Worm (Caenorhabditis elegans) whole organism, L4 larva: ENCODE measurements around the gene ets-9.

ENCODE experiments used
- F26F4.8 ChIP-seq: fragments of 200-800 bp; sonication (Bioruptor generic); conservative IDR thresholded peaks from 2 replicates; pipeline ENCODE4 v1.3.6; 2022; ENCODE audit warnings: missing genetic modification characterization, missing compliant biosample characterization
- F37D6.2 ChIP-seq: sonication (generic microtip); optimal IDR thresholded peaks from 2 replicates; lab custom pipeline; 2016; ENCODE audit warnings: mild to moderate bottlenecking, missing genetic modification characterization, missing compliant biosample characterization
- F44E2.7 ChIP-seq: fragments of 200-800 bp; sonication (Bioruptor generic); IDR thresholded peaks from 2 replicates; pipeline ENCODE4 v2.1.2; 2022; ENCODE audit warnings: missing genetic modification characterization, missing compliant biosample characterization
- T26A8.4 ChIP-seq: fragments of 200-800 bp; sonication (Bioruptor generic); IDR thresholded peaks from 2 replicates; pipeline ENCODE4 v1.3.6; 2022; ENCODE audit warnings: missing genetic modification characterization, missing compliant biosample characterization
- Y75B8A.6 ChIP-seq: fragments of 200-800 bp; sonication (Bioruptor generic); IDR thresholded peaks from 2 replicates; pipeline ENCODE4 v1.3.6; 2022; ENCODE audit warnings: missing genetic modification reagents, missing genetic modification characterization, missing compliant biosample characterization
- aha-1 ChIP-seq: fragments of 150-350 bp; peaks from one replicate; lab custom pipeline; 2014; ENCODE audit warnings: missing biosample characterization, missing genetic modification characterization
- arid-1 ChIP-seq: fragments of 200-800 bp; sonication (Bioruptor generic); conservative IDR thresholded peaks from 2 replicates; pipeline ENCODE4 v1.3.6; 2022; ENCODE audit warnings: missing genetic modification reagents, missing genetic modification characterization, missing compliant biosample characterization
- attf-4 ChIP-seq: sonication (generic microtip); optimal IDR thresholded peaks from 3 replicates; lab custom pipeline; 2017; ENCODE audit warnings: missing biosample characterization, missing genetic modification characterization
- ceh-28 ChIP-seq: fragments of 150-350 bp; optimal IDR thresholded peaks from 2 replicates; lab custom pipeline; 2014; ENCODE audit warnings: missing biosample characterization, missing genetic modification reagents, missing genetic modification characterization
- ceh-32 ChIP-seq: sonication (generic microtip); optimal IDR thresholded peaks from 2 replicates; lab custom pipeline; 2016; ENCODE audit warnings: mild to moderate bottlenecking, missing genetic modification characterization, missing compliant biosample characterization; ENCODE audit not compliant: poor library complexity
- ceh-44 ChIP-seq: fragments of 200-800 bp; sonication (Bioruptor generic); IDR thresholded peaks from 2 replicates; pipeline ENCODE4 v1.3.6; 2022; ENCODE audit warnings: missing genetic modification reagents, missing genetic modification characterization, missing compliant biosample characterization
- ces-1 ChIP-seq: fragments of 150-350 bp; sonication (generic microtip); optimal IDR thresholded peaks from 4 replicates; lab custom pipeline; 2014; ENCODE audit warnings: missing biosample characterization, missing genetic modification reagents, missing genetic modification characterization
- cey-2 ChIP-seq: sonication (generic microtip); optimal IDR thresholded peaks from 3 replicates; lab custom pipeline; 2017; ENCODE audit warnings: missing genetic modification characterization, mild to moderate bottlenecking, missing compliant biosample characterization, antibody characterized with exemption, borderline replicate concordance; ENCODE audit not compliant: insufficient read depth
- ctbp-1 ChIP-seq: fragments of 200-800 bp; sonication (Bioruptor generic); IDR thresholded peaks from 2 replicates; pipeline ENCODE4 v1.3.6; 2022; ENCODE audit warnings: missing genetic modification reagents, missing genetic modification characterization, missing compliant biosample characterization
- daf-16 ChIP-seq, 3 experiments: sonication (generic microtip); optimal IDR thresholded peaks; 2 replicates each; lab custom pipeline; 2016 to 2017; ENCODE audit warnings: missing genetic modification characterization in 3 of 3, missing genetic modification reagents in 3 of 3, mild to moderate bottlenecking in 2 of 3, missing compliant biosample characterization in 2 of 3, missing biosample characterization in 1 of 3, moderate library complexity in 1 of 3
- daf-8 ChIP-seq: fragments of 200-800 bp; sonication (Bioruptor generic); IDR thresholded peaks from 2 replicates; pipeline ENCODE4 v1.3.6; 2022; ENCODE audit warnings: missing genetic modification characterization, missing compliant biosample characterization
- duxl-1 ChIP-seq: sonication (generic microtip); optimal IDR thresholded peaks from 2 replicates; lab custom pipeline; 2016; ENCODE audit warnings: mild to moderate bottlenecking, missing genetic modification characterization, moderate library complexity, missing compliant biosample characterization; ENCODE audit not compliant: poor library complexity
- fkh-10 ChIP-seq: fragments of 150-350 bp; optimal IDR thresholded peaks from 2 replicates; lab custom pipeline; 2014; ENCODE audit warnings: missing biosample characterization, missing genetic modification reagents, missing genetic modification characterization
- fos-1 ChIP-seq: fragments of 150-350 bp; optimal IDR thresholded peaks from 2 replicates; lab custom pipeline; 2014; ENCODE audit warnings: missing biosample characterization, missing genetic modification characterization
- gei-8 ChIP-seq: fragments of 200-800 bp; sonication (Bioruptor generic); optimal IDR thresholded peaks from 2 replicates; lab custom pipeline; 2018; ENCODE audit warnings: mild to moderate bottlenecking, missing genetic modification characterization, missing compliant biosample characterization
- jun-1 ChIP-seq: fragments of 150-350 bp; optimal IDR thresholded peaks from 2 replicates; lab custom pipeline; 2014; ENCODE audit warnings: missing biosample characterization, missing genetic modification reagents, missing genetic modification characterization
- lin-1 ChIP-seq: fragments of 200-800 bp; sonication (Bioruptor generic); IDR thresholded peaks from 2 replicates; pipeline ENCODE4 v1.3.6; 2022; ENCODE audit warnings: missing genetic modification reagents, missing genetic modification characterization, missing compliant biosample characterization
- lin-13 ChIP-seq: fragments of 150-350 bp; optimal IDR thresholded peaks from 2 replicates; lab custom pipeline; 2014; ENCODE audit warnings: missing biosample characterization, missing genetic modification reagents, missing genetic modification characterization
- lin-29 ChIP-seq: fragments of 200-800 bp; sonication (Bioruptor generic); IDR thresholded peaks from 2 replicates; pipeline ENCODE4 v1.3.6; 2022; ENCODE audit warnings: missing genetic modification reagents, missing genetic modification characterization, missing compliant biosample characterization
- lir-3 ChIP-seq: sonication (generic microtip); optimal IDR thresholded peaks from 2 replicates; lab custom pipeline; 2016; ENCODE audit warnings: mild to moderate bottlenecking, missing genetic modification characterization, missing compliant biosample characterization
- mdl-1 ChIP-seq, 2 experiments: fragments of 150-350 bp in 1 of 2; sonication (generic microtip) in 1 of 2; optimal IDR thresholded peaks; 2 replicates each; lab custom pipeline; 2014 to 2017; ENCODE audit warnings: missing biosample characterization in 2 of 2, missing genetic modification characterization in 2 of 2
- mep-1 ChIP-seq: fragments of 150-350 bp; sonication (generic microtip); optimal IDR thresholded peaks from 3 replicates; lab custom pipeline; 2014; ENCODE audit warnings: missing biosample characterization, missing genetic modification characterization
- mes-2 ChIP-seq: sonication (generic microtip); optimal IDR thresholded peaks from 2 replicates; lab custom pipeline; 2016; ENCODE audit warnings: missing genotype, mild to moderate bottlenecking, missing genetic modification characterization, missing compliant biosample characterization; ENCODE audit not compliant: poor library complexity, severe bottlenecking
- mxl-2 ChIP-seq: fragments of 200-800 bp; sonication (Bioruptor generic); conservative IDR thresholded peaks from 2 replicates; pipeline ENCODE4 v1.3.6; 2022; ENCODE audit warnings: missing genetic modification reagents, missing genetic modification characterization, missing compliant biosample characterization
- nhr-11 ChIP-seq: fragments of 150-350 bp; optimal IDR thresholded peaks from 2 replicates; lab custom pipeline; 2014; ENCODE audit warnings: missing biosample characterization, missing genetic modification characterization
- nhr-41 ChIP-seq: fragments of 200-800 bp; sonication (Bioruptor generic); IDR thresholded peaks from 2 replicates; pipeline ENCODE4 v1.3.6; 2022; ENCODE audit warnings: missing genetic modification reagents, missing genetic modification characterization, missing compliant biosample characterization
- nhr-42 ChIP-seq: fragments of 200-800 bp; sonication (Bioruptor generic); IDR thresholded peaks from 2 replicates; pipeline ENCODE4 v1.3.6; 2022; ENCODE audit warnings: missing genetic modification characterization, missing compliant biosample characterization
- nhr-76 ChIP-seq: fragments of 150-350 bp; optimal IDR thresholded peaks from 2 replicates; lab custom pipeline; 2014; ENCODE audit warnings: missing biosample characterization, missing genetic modification characterization
- snpc-1.2 ChIP-seq: fragments of 200-800 bp; sonication (Bioruptor generic); IDR thresholded peaks from 2 replicates; pipeline ENCODE4 v1.3.6; 2022; ENCODE audit warnings: missing genetic modification reagents, missing genetic modification characterization, missing compliant biosample characterization
- spr-1 ChIP-seq: sonication (generic microtip); optimal IDR thresholded peaks from 2 replicates; lab custom pipeline; 2016; ENCODE audit warnings: mild to moderate bottlenecking, missing genetic modification characterization, missing compliant biosample characterization
- unc-62 ChIP-seq, 3 experiments: fragments of 150-350 bp in 1 of 3; sonication (generic microtip); optimal IDR thresholded peaks in 2 of 3; peaks in 1 of 3; 1 replicate in 1 of 3; 2 replicates in 2 of 3; lab custom pipeline; 2014 to 2017; ENCODE audit warnings: missing biosample characterization in 3 of 3, missing genetic modification characterization in 3 of 3, missing genetic modification reagents in 3 of 3, missing genotype in 1 of 3
- vab-7 ChIP-seq: fragments of 200-800 bp; sonication (Bioruptor generic); IDR thresholded peaks from 2 replicates; pipeline ENCODE4 v1.3.6; 2022; ENCODE audit warnings: missing genetic modification reagents, missing genetic modification characterization, missing compliant biosample characterization
- zip-11 ChIP-seq: fragments of 200-800 bp; sonication (Bioruptor generic); IDR thresholded peaks from 2 replicates; pipeline ENCODE4 v1.3.6; 2022; ENCODE audit warnings: missing genetic modification characterization, missing compliant biosample characterization
- ztf-11 ChIP-seq: fragments of 150-350 bp; optimal IDR thresholded peaks from 2 replicates; lab custom pipeline; 2014; ENCODE audit warnings: missing biosample characterization, missing genetic modification characterization

ets-9 gene

ce11 chrX:4307559-4308005, 28.1 kb downstream of the ets-9 start (continued):
- TF ChIP-seq ctbp-1 (GFP tag; lab: Robert Waterston, UW): 0 out of 2 replicates have a peak, but pooled peaks have one; percentile 8

ce11 chrX:4311668-4312067, 32.2 kb downstream of the ets-9 start, which contains the start of gene C52B9.8:
Gene C52B9.8 (minus strand): TSS chrX:4311768.
- TF ChIP-seq nhr-42 (GFP tag; lab: Robert Waterston, UW): no peak
- no peak for TF ChIP-seq cey-2 (tag; lab: Kevin White, UChicago)
- no peak for TF ChIP-seq nhr-11
- TF ChIP-seq attf-4: no peak
- no peak for TF ChIP-seq lin-29 (GFP tag; lab: Robert Waterston, UW)
- no peak for TF ChIP-seq spr-1 (tag; lab: Kevin White, UChicago)
- no peak for TF ChIP-seq F37D6.2

- TF ChIP-seq ces-1 (GFP tag; lab: Kevin White, UChicago): peak; percentile 83
- no peak for TF ChIP-seq vab-7 (GFP tag; lab: Robert Waterston, UW)
- peak; percentile 65 for TF ChIP-seq ctbp-1 (GFP tag; lab: Robert Waterston, UW)
- no peak for TF ChIP-seq fos-1
- TF ChIP-seq fkh-10 (GFP tag; lab: Kevin White, UChicago): peak; percentile 90
- TF ChIP-seq ceh-28 (tag; lab: Kevin White, UChicago): no peak
- no peak for TF ChIP-seq lin-13
Observed at ce11 chrX:4314939-4315338, 35.4 kb downstream of the ets-9 start.

- TF ChIP-seq nhr-42 (GFP tag; lab: Robert Waterston, UW) (no peak), ces-1 (GFP tag; lab: Kevin White, UChicago) (peak; percentile 31), fkh-10 (GFP tag; lab: Kevin White, UChicago) (peak; percentile 82), lin-1 (no peak)
- TF ChIP-seq, all 104 proteins: peak for 2
Observed at ce11 chrX:4317095-4317494, 37.6 kb downstream of the ets-9 start.

ce11 chrX:4320563-4320962, 41.1 kb downstream of the ets-9 start, which contains the start of gene dop-6:
Gene dop-6 (plus strand): TSS chrX:4320863.
- no peak for TF ChIP-seq daf-8 (GFP tag; lab: Robert Waterston, UW)
- TF ChIP-seq attf-4: no peak
- TF ChIP-seq arid-1 (GFP tag; lab: Robert Waterston, UW): no peak
- no peak for TF ChIP-seq mep-1 (tag; lab: Kevin White, UChicago)
- TF ChIP-seq mxl-2 (GFP tag; lab: Robert Waterston, UW): no peak
- no peak for TF ChIP-seq zip-11 (GFP tag; lab: Robert Waterston, UW)
- TF ChIP-seq F44E2.7 (GFP tag; lab: Robert Waterston, UW): no peak
- TF ChIP-seq lir-3 (tag; lab: Kevin White, UChicago): no peak
- no peak for TF ChIP-seq ceh-28 (tag; lab: Kevin White, UChicago)
- no peak for TF ChIP-seq ztf-11 (tag; lab: Kevin White, UChicago)
- TF ChIP-seq duxl-1 (tag; lab: Kevin White, UChicago): no peak
- no peak for TF ChIP-seq mes-2 (tag; lab: Kevin White, UChicago)

DNA sequence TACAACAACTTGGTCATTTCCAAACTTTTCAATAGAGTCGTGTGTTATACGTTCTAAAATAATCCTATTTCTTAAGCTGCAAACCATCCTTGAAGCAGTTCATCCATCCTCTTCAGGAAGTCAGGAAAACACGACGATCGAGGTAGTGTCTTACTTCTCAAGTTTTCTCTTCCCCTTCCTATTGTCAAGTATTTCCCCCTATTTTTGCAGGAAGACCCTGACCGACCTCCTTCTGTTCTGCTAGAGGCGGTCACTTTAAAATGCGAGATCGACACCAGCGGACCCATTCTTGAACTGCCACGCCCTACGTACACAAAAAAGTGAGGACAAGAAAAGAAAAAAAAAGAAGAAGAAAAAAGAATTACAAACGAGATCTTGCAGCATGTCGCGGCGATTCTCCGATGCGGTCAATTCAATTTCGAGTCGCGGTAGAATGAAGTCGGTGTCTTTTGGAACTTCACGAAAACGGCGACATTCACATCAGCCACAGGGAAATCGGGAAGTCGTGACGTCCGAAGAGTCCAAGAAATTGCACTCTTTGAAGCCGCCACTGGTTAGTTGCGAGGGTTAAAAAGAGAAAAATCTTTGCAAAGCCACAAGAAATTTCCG, 43.4 kb downstream of the ets-9 start:
- TF ChIP-seq nhr-41: no peak
- no peak for TF ChIP-seq snpc-1.2 (GFP tag; lab: Robert Waterston, UW)
- no peak for TF ChIP-seq jun-1 (tag; lab: Kevin White, UChicago)
- TF ChIP-seq lin-1: no peak
- TF ChIP-seq gei-8 (GFP tag; lab: Kevin White, UChicago): no peak
- TF ChIP-seq arid-1 (GFP tag; lab: Robert Waterston, UW): no peak
- TF ChIP-seq F26F4.8 (GFP tag; lab: Robert Waterston, UW): no peak
- no peak for TF ChIP-seq Y75B8A.6 (GFP tag; lab: Robert Waterston, UW)
- TF ChIP-seq fkh-10 (GFP tag; lab: Kevin White, UChicago): peak; percentile 51
- peak in 1 of 2 experiments; percentile 78 for TF ChIP-seq unc-62 (GFP tag; optimal IDR thresholded peaks at IDR 0.05 in 1 of 2; lab: Kevin White, UChicago)
- no peak for TF ChIP-seq unc-62 (tag; optimal IDR thresholded peaks at IDR 0.05; lab: Kevin White, UChicago)
- TF ChIP-seq T26A8.4 (GFP tag; lab: Robert Waterston, UW): no peak
- no peak for TF ChIP-seq daf-16 (GFP tag; optimal IDR thresholded peaks at IDR 0.05; lab: Kevin White, UChicago)
- no peak for TF ChIP-seq daf-16 (tag; optimal IDR thresholded peaks at IDR 0.05; lab: Kevin White, UChicago)
- TF ChIP-seq aha-1 (tag; lab: Kevin White, UChicago): peak; percentile 17
- TF ChIP-seq nhr-76 (tag; lab: Kevin White, UChicago): no peak
- no peak for TF ChIP-seq ceh-32 (tag; lab: Kevin White, UChicago)
- TF ChIP-seq mes-2 (tag; lab: Kevin White, UChicago): no peak
- TF ChIP-seq ceh-44 (GFP tag; lab: Robert Waterston, UW): no peak
- TF ChIP-seq mdl-1 (tag; optimal IDR thresholded peaks at IDR 0.05; lab: Kevin White, UChicago): no peak
